Worm (Caenorhabditis elegans) whole organism, L4/young adult: ENCODE measurements around the gene Y119D3B.12.

Experiments
- W03F9.2 ChIP-seq: fragments of 150-350 bp; optimal IDR thresholded peaks from 2 replicates; lab custom pipeline; 2014; ENCODE audit warnings: missing biosample characterization, missing genetic modification characterization
- dao-5 ChIP-seq: sonication (generic microtip); optimal IDR thresholded peaks from 2 replicates; lab custom pipeline; 2016; ENCODE audit warnings: missing genotype, missing genetic modification characterization, moderate library complexity, missing compliant biosample characterization
- him-1 ChIP-seq: sonication (generic microtip); optimal IDR thresholded peaks from 2 replicates; lab custom pipeline; 2016; ENCODE audit warnings: missing genotype, missing genetic modification reagents, missing genetic modification characterization, missing compliant biosample characterization

Gene Y119D3B.12

DNA sequence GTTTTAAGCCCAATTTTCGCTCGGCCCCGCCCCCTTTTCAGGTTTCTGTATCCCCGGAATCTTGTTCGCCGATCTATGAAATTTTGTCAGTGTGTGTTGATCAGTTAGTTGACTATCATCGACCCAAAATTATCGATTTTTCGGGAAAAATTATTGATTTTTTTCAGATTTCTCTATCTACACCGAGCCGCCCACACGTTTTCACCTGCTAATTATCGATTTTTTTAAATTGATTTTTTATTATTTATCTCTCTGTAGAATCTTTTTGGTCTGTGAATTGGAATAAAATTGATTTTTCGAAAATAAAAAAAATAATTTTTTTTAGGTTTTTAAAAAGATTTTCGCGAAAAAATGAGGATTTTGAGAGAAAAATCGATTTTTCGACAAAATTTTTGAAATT, 4.7 kb downstream of the Y119D3B.12 start:
- TF ChIP-seq him-1 (tag; lab: Kevin White, UChicago), result no peak

DNA sequence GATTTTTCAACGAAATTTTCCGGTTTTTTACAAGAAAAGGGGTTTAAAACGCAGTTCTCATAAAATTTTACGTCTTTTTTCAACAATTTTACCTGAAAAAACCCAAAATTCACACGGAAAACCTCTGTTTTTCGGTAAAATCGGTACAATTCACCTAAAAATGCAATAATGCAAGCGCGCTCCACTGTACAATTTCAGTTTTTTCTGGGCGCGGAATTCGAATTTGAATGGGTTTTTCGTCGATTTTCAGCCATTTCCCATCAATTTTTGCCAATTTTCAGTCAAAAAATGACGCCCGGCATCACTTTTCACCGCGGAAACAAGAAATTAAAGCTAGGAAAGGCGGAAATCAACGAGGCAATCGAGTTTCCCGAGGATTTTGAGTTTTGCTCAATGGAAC, 5.5 kb downstream of the Y119D3B.12 start, which contains the start of gene orc-3:
orc-3 (plus strand) TSS at position 282 of the 400 bp plus-strand sequence.
- TF ChIP-seq him-1 (tag; lab: Kevin White, UChicago) (no peak), dao-5 (no peak), W03F9.2 (tag; lab: Kevin White, UChicago) (no peak)

DNA sequence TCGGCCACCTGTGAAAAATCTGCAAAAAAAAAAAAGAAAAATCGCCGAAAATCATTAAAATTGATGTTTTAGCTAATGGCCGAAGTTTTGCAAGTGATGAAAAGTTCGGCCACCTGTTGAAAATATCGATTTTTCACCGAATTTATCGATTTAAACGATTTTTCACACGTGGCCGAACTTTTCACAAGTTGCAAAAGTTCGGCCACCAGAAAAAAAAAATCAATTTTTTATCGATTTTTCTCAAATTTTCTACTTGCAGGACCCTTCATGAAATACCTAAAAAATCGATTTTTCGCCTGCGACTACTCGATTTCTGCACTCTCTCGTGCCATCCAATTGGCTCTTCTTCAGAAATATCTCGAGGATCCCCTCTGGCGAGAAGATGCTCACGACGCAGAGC, 8.3 kb downstream of the Y119D3B.12 start:
- no peak for TF ChIP-seq dao-5
- no peak for TF ChIP-seq him-1 (tag; lab: Kevin White, UChicago)
- no peak for TF ChIP-seq W03F9.2 (tag; lab: Kevin White, UChicago)

DNA sequence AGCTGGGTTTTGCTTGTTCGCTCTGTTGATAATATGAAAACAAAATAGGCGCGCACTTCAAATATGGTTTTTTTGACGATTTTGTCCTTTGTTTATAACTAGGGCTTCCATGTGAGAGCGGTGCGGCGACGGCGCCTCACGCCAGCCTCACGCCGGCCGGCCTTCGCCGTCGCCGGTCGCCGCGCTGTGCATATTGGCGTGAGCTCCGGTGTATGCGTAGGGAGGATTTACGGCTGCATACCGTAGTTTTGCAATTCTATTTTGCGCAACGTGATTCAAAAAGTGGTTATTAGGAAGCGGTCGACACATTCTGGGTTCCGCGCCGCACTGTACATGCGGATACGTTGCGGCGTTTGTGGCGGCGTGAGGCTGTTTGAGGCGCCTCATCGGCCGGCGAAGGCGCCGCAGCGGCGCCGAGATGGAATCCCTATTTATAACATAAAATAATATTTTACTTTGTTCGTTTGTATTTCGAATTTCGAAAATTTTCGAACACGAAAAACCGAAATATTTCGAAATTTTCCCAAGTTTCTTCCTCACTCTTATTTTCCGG, 11.9 kb downstream of the Y119D3B.12 start:
- TF ChIP-seq dao-5, result no peak
- no peak for TF ChIP-seq him-1 (tag; lab: Kevin White, UChicago)
- no peak for TF ChIP-seq W03F9.2 (tag; lab: Kevin White, UChicago)

DNA sequence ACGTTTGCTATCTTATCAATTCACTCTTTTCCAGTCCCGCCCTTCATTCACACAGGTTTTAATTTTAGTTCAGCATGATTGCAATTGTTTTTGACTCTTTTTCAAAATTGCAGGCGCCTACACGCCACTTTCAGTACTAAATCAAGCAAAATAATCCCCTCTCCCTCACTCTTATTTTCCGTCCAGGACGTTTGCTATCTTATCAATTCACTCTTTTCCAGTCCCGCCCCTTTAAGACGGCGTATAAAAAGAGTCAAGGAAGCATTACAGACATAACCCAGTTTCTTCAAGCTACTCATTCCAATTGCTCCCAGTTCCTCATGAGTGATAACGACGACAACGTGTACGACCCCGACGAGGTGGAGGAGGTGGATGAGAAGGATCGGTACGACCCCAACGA, 12.3 kb downstream of the Y119D3B.12 start, which contains the start of gene Y119D3B.21:
Y119D3B.21 (plus strand) TSS at position 321 of the 400 bp plus-strand sequence.
- no peak for TF ChIP-seq W03F9.2 (tag; lab: Kevin White, UChicago)
- no peak for TF ChIP-seq him-1 (tag; lab: Kevin White, UChicago)

DNA sequence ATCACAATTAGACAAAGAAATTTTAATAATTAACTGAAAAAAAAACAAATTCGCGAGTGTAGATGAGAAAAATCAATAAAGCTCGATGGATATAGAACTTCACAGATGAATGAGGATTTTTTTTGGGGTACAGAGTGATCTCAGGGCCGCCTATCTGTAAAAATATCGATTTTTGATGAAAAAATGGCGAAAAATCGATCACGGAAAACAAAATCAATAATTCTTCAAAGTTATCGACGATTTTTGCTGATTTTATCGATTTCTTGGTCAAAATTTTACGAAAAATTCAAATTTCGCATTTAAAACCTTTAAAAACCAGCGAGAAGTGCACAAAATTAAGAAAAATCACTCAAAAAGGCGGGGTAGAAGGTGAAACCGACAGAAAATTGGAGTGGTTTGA, 13.8 kb downstream of the Y119D3B.12 start:
- no peak for TF ChIP-seq dao-5
- no peak for TF ChIP-seq him-1 (tag; lab: Kevin White, UChicago)
- no peak for TF ChIP-seq W03F9.2 (tag; lab: Kevin White, UChicago)

DNA sequence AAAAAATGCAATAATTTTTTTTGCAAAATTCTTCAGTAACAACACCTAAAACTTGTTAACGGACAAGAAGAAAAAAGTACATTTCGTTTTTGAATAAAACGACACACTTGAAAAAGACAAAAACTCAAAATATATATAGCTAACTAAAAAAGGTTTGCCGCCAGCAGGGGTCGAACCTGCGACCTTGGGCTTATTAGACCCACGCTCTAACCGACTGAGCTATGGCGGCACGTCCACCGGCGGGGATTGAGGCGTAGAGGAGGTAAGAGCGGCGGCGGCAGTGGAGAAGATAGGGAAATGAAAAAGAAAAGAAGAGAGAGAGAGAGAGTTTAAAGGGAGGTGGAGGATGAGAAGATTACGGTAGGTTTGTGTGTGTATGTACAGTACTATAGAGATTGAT, 15.9 kb downstream of the Y119D3B.12 start:
- TF ChIP-seq W03F9.2 (tag; lab: Kevin White, UChicago) (no peak), dao-5 (no peak), him-1 (tag; lab: Kevin White, UChicago) (no peak)

DNA sequence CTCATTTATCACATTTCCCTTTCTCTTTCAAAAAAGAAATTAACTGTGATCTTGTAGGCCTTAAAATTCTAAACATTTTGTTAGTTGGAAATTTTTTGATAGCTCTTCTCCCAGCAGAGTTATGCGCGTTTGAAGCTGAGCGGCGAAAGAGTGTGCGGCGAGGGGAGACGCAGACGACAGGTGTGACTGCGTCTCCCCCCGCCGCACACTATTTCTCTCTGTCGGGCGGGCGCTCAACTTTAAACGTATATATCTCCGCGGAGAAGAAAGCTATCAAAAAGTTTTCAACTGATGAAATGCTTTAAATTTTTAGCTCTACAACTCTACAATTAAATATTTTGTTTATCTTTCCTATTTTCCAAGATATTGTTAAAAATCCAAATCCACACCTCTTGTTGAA, 16.7 kb downstream of the Y119D3B.12 start:
- TF ChIP-seq dao-5 (no peak), W03F9.2 (tag; lab: Kevin White, UChicago) (no peak), him-1 (tag; lab: Kevin White, UChicago) (no peak)

DNA sequence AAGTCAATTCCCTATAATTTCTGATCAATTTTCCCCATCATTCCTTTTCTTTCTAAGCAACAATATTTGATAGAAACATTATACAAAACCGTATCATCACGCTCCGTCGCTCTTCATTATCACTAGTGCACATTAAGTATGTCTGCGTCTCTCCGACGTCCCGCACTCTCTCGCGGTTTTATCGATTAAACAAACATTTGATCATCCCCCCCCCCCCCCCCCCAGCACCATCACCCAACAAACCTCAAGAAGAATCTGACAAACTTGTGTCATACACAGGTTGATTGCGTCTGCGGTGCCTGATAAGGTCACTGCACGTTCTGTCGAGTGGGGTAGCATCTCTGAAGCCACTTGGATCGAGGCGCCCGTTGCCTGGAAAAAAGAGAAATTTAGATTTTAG, 17.7 kb downstream of the Y119D3B.12 start:
- TF ChIP-seq him-1 (tag; lab: Kevin White, UChicago) (no peak), dao-5 (no peak), W03F9.2 (tag; lab: Kevin White, UChicago) (no peak)

DNA sequence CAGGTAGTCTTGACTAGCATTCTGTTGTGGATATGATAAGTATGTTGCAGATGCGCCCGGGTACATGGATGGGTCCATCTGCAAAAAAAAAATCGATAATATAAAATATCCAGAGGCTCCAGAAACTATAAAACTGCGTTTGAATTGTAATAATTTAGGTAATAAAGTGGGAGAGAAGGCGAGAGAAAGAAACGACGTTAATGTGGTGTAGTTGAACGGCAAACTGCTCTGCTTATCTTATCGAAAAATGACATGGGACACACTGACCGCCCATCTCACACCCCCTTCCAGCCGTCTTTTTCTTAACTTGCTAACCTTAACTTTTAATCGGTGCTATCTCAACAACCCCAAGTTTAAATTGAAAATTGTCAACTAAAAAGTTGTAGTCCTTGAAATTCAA, 19.6 kb downstream of the Y119D3B.12 start:
- TF ChIP-seq W03F9.2 (tag; lab: Kevin White, UChicago) (no peak), him-1 (tag; lab: Kevin White, UChicago) (no peak), dao-5 (no peak)

DNA sequence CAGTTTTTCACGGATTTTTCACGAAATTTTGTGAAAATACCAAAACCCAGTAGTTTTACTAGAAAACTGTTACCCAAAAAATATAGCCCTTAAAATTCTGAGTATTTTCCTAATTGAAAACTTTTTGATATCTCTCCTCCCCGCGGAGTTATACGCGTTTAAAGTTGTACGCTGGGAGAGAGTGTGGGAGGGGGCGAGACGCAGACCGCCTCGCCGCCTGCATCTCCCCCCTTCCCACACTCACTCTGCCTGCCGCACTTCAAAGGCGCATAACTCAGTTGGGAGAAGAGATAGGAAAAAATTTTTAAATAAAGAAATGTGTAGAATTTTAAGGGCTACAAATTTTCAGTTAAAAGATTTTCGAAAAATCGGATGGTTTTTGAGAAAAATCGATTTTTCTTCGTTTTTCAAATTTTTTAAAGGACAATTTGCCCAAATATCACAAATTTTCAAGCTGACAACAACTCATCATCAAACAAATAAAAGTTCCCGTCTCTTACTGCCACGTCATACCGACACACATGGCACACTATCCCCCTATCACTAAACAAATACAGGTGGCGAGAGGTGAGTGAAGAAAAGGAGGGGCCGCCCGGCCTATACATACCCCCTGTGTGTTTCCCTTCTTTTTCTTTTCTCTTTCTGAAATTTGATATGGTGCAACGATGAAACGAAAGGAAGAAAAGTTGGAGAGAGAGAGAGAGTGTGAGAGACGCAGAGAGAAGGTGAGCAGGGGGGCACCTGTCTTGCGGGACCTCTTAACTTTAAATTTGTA, 21.2 kb downstream of the Y119D3B.12 start:
- TF ChIP-seq W03F9.2 (tag; lab: Kevin White, UChicago) (no peak), him-1 (tag; lab: Kevin White, UChicago) (no peak), dao-5 (no peak)

DNA sequence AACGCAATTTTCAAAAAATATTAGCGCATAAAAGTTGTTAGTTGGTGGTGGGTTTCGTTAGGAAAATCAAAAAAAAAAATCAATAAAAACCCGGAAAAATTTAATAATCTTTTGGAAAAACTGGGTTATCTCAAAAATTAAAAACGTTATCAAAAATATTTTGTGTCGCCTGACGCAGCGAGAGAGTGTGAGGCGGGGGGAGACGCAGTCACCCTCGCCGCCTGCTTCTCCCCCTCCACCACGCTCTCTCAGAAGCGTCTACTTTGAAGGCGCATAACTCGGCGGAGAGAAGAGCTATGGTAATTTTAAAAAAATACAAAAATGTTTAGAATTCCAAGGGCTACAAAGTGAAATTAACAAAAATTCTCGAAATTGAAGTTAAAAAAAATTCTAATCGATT, 22.8 kb downstream of the Y119D3B.12 start:
- TF ChIP-seq him-1 (tag; lab: Kevin White, UChicago), result no peak
- TF ChIP-seq dao-5, result no peak
- TF ChIP-seq W03F9.2 (tag; lab: Kevin White, UChicago), result no peak

DNA sequence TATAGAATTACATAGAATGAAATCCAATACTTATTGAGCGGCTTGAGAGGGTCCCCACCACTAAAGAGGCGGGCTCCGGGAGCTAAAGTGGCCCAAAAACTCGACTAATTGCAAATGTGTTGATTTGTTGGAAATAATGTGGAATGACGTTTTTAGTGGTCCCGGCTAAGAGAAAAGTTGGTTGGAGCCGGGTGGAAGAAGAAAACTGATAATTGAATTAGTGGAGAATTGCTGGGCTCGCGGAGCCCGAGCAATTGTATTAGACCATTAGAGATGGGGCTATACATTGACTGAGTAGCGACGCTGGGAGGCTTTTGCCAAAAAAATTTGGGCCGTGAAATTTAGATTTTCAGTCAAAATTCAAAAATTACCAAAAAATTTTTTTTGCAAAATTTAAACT, 23.2 kb downstream of the Y119D3B.12 start:
- TF ChIP-seq W03F9.2 (tag; lab: Kevin White, UChicago) (no peak), him-1 (tag; lab: Kevin White, UChicago) (no peak), dao-5 (no peak)

DNA sequence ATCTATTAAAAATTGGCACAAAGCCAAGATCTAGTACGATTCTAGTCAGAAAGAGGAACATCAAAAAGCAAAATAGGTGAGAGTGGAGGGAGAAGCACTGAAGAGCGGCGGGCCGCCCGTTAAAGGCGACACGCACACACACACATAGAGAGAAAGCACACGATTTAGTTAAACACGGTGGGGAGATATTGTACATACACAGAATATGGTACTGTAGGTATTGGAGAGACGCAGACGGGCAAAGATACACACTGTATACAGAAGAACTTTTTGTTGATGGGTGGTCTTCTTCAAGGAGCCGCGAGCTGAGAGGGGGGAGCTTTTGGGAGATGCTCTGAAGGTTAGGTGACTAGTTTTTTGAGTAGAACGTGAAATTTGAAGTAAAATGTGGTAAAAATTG, 23.9 kb downstream of the Y119D3B.12 start:
- TF ChIP-seq dao-5, result no peak
- no peak for TF ChIP-seq W03F9.2 (tag; lab: Kevin White, UChicago)
- no peak for TF ChIP-seq him-1 (tag; lab: Kevin White, UChicago)

DNA sequence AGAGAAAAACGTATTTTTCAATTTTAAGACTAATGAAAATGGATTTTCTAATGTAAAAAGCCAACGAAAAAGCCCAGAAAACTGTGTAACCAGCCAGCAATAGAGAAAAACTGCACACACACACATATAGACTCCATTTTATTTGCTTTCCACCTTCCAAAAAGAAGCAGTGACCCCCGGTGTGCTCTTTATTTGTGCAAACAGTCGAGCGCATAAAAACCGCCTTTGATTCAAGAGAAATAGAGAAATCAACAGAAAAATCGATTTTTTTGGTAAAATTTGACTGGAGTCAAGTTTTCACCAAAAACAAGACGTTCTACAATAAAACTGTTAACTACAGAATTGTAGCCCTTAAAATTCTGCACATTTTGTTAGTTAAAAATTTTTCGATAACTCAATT, 26.2 kb downstream of the Y119D3B.12 start:
- TF ChIP-seq dao-5, result no peak
- TF ChIP-seq W03F9.2 (tag; lab: Kevin White, UChicago), result no peak
- no peak for TF ChIP-seq him-1 (tag; lab: Kevin White, UChicago)
